Worm (Caenorhabditis elegans) whole organism, L2 larva: Measurements from ENCODE around the gene sahd-1.

Experiments used
- C34F6.9 ChIP-seq: fragments of 150-350 bp; optimal IDR thresholded peaks from 2 replicates; lab custom pipeline; 2014; ENCODE audit warnings: missing biosample characterization, missing genetic modification characterization
- F13H6.1 ChIP-seq: sonication (generic microtip); optimal IDR thresholded peaks from 2 replicates; lab custom pipeline; 2016; ENCODE audit warnings: missing genetic modification characterization, missing compliant biosample characterization
- Y55F3AM.14 ChIP-seq: fragments of 200-800 bp; sonication (Bioruptor generic); optimal IDR thresholded peaks from 2 replicates; lab custom pipeline; 2018; ENCODE audit warnings: mild to moderate bottlenecking, missing genetic modification characterization, missing compliant biosample characterization
- ZK546.5 ChIP-seq: sonication (generic microtip); optimal IDR thresholded peaks from 2 replicates; lab custom pipeline; 2017; ENCODE audit warnings: missing biosample characterization, missing genetic modification characterization
- alr-1 ChIP-seq: fragments of 150-350 bp; optimal IDR thresholded peaks from 2 replicates; lab custom pipeline; 2014; ENCODE audit warnings: missing biosample characterization, missing genetic modification characterization
- aly-2 ChIP-seq: fragments of 150-350 bp; optimal IDR thresholded peaks from 2 replicates; lab custom pipeline; 2014; ENCODE audit warnings: missing biosample characterization, missing genetic modification characterization
- ama-1 ChIP-seq: fragments of 150-350 bp; optimal IDR thresholded peaks from 2 replicates; lab custom pipeline; 2018; ENCODE audit warnings: inconsistent platforms
- blmp-1 ChIP-seq: sonication (generic microtip); optimal IDR thresholded peaks from 2 replicates; lab custom pipeline; 2017; ENCODE audit warnings: missing genetic modification characterization, mild to moderate bottlenecking, missing compliant biosample characterization, antibody characterized with exemption, moderate library complexity; ENCODE audit not compliant: insufficient read depth
- ceh-16 ChIP-seq: fragments of 150-350 bp; optimal IDR thresholded peaks from 2 replicates; lab custom pipeline; 2014; ENCODE audit warnings: missing biosample characterization, missing genetic modification characterization
- ceh-82 ChIP-seq: fragments of 150-350 bp; optimal IDR thresholded peaks from 2 replicates; lab custom pipeline; 2014; ENCODE audit warnings: missing biosample characterization, missing genetic modification characterization
- crh-2 ChIP-seq: sonication (generic microtip); optimal IDR thresholded peaks from 2 replicates; lab custom pipeline; 2017; ENCODE audit warnings: missing biosample characterization, missing genetic modification characterization
- dmd-4 ChIP-seq: sonication (generic microtip); optimal IDR thresholded peaks from 2 replicates; lab custom pipeline; 2017; ENCODE audit warnings: missing biosample characterization, missing genetic modification characterization
- egl-27 ChIP-seq: sonication (generic microtip); optimal IDR thresholded peaks from 3 replicates; lab custom pipeline; 2017; ENCODE audit warnings: missing biosample characterization, missing genetic modification reagents, missing genetic modification characterization
- fos-1 ChIP-seq: fragments of 150-350 bp; optimal IDR thresholded peaks from 2 replicates; lab custom pipeline; 2014; ENCODE audit warnings: missing biosample characterization, missing genetic modification characterization
- gmeb-1 ChIP-seq: fragments of 150-350 bp; optimal IDR thresholded peaks from 2 replicates; lab custom pipeline; 2014; ENCODE audit warnings: missing biosample characterization, missing genetic modification characterization
- lin-13 ChIP-seq: fragments of 150-350 bp; optimal IDR thresholded peaks from 2 replicates; lab custom pipeline; 2014; ENCODE audit warnings: missing biosample characterization, missing genetic modification reagents, missing genetic modification characterization
- lsy-2 ChIP-seq, 2 experiments: fragments of 150-350 bp in 1 of 2; sonication (generic microtip) in 1 of 2; optimal IDR thresholded peaks; 2 replicates each; lab custom pipeline; 2014 to 2017; ENCODE audit warnings: missing biosample characterization in 2 of 2, missing genetic modification characterization in 2 of 2
- mab-5 ChIP-seq: fragments of 150-350 bp; optimal IDR thresholded peaks from 2 replicates; lab custom pipeline; 2014; ENCODE audit warnings: missing biosample characterization, missing genetic modification characterization
- mbf-1 ChIP-seq: sonication (generic microtip); optimal IDR thresholded peaks from 2 replicates; lab custom pipeline; 2017; ENCODE audit warnings: missing biosample characterization, missing genetic modification characterization
- nhr-11 ChIP-seq: fragments of 150-350 bp; optimal IDR thresholded peaks from 2 replicates; lab custom pipeline; 2014; ENCODE audit warnings: missing biosample characterization, missing genetic modification characterization
- nhr-12 ChIP-seq: fragments of 150-350 bp; optimal IDR thresholded peaks from 2 replicates; lab custom pipeline; 2014; ENCODE audit warnings: missing biosample characterization, missing genetic modification characterization
- nhr-129 ChIP-seq: fragments of 150-350 bp; optimal IDR thresholded peaks from 2 replicates; lab custom pipeline; 2014; ENCODE audit warnings: missing biosample characterization, missing genetic modification characterization
- nhr-21 ChIP-seq: fragments of 150-350 bp; optimal IDR thresholded peaks from 2 replicates; lab custom pipeline; 2014; ENCODE audit warnings: missing biosample characterization, missing genetic modification characterization
- nhr-23 ChIP-seq: fragments of 150-350 bp; optimal IDR thresholded peaks from 2 replicates; lab custom pipeline; 2014; ENCODE audit warnings: missing biosample characterization, missing genetic modification reagents, missing genetic modification characterization
- nhr-237 ChIP-seq: fragments of 150-350 bp; optimal IDR thresholded peaks from 2 replicates; lab custom pipeline; 2014; ENCODE audit warnings: missing biosample characterization, missing genetic modification characterization
- nhr-25 ChIP-seq: fragments of 150-350 bp; sonication (generic microtip); optimal IDR thresholded peaks from 3 replicates; lab custom pipeline; 2014; ENCODE audit warnings: missing biosample characterization, missing genetic modification characterization
- nhr-6 ChIP-seq: fragments of 150-350 bp; optimal IDR thresholded peaks from 2 replicates; lab custom pipeline; 2014; ENCODE audit warnings: missing biosample characterization, missing genetic modification characterization
- nhr-77 ChIP-seq: fragments of 150-350 bp; optimal IDR thresholded peaks from 2 replicates; lab custom pipeline; 2014; ENCODE audit warnings: missing biosample characterization, missing genetic modification characterization
- peb-1 ChIP-seq: fragments of 150-350 bp; optimal IDR thresholded peaks from 2 replicates; lab custom pipeline; 2014; ENCODE audit warnings: missing biosample characterization, missing genetic modification characterization
- sem-4 ChIP-seq: fragments of 150-350 bp; optimal IDR thresholded peaks from 2 replicates; lab custom pipeline; 2014; ENCODE audit warnings: missing biosample characterization, missing genetic modification reagents, missing genetic modification characterization
- sma-3 ChIP-seq: sonication (generic microtip); optimal IDR thresholded peaks from 2 replicates; lab custom pipeline; 2016; ENCODE audit warnings: missing genetic modification reagents, missing genetic modification characterization, missing compliant biosample characterization
- sma-9 ChIP-seq, 2 experiments: fragments of 150-350 bp in 1 of 2; sonication (generic microtip) in 1 of 2; optimal IDR thresholded peaks; 2 replicates each; lab custom pipeline; 2014 to 2016; ENCODE audit warnings: missing genetic modification characterization in 2 of 2, mild to moderate bottlenecking in 1 of 2, missing biosample characterization in 1 of 2, missing compliant biosample characterization in 1 of 2, missing genetic modification reagents in 1 of 2, moderate library complexity in 1 of 2
- snpc-4 ChIP-seq: fragments of 150-350 bp; optimal IDR thresholded peaks from 2 replicates; lab custom pipeline; 2014; ENCODE audit warnings: missing biosample characterization, missing genetic modification characterization
- unc-39 ChIP-seq: fragments of 150-350 bp; optimal IDR thresholded peaks from 2 replicates; lab custom pipeline; 2014; ENCODE audit warnings: missing biosample characterization, missing genetic modification characterization
- unc-55 ChIP-seq: fragments of 150-350 bp; sonication (generic microtip); optimal IDR thresholded peaks from 3 replicates; lab custom pipeline; 2014; ENCODE audit warnings: missing biosample characterization, missing genetic modification reagents, missing genetic modification characterization
- ztf-1 ChIP-seq: fragments of 200-800 bp; sonication (Bioruptor generic); conservative IDR thresholded peaks from 2 replicates; pipeline ENCODE4 v1.3.6; 2022; ENCODE audit warnings: missing genetic modification characterization, missing compliant biosample characterization
- ztf-4 ChIP-seq: fragments of 150-350 bp; optimal IDR thresholded peaks from 2 replicates; lab custom pipeline; 2014; ENCODE audit warnings: missing biosample characterization, missing genetic modification characterization

The sahd-1 gene

ce11 chrII:5554317-5554716, 39.6 kb upstream of the sahd-1 start, which contains the start of gene ins-12:
Gene ins-12 (plus strand): TSS chrII:5554617.
- TF ChIP-seq F13H6.1 (tag; lab: Kevin White, UChicago): no peak
- TF ChIP-seq nhr-129 (tag; lab: Kevin White, UChicago): no peak
- TF ChIP-seq blmp-1 (tag; lab: Kevin White, UChicago): no peak
- TF ChIP-seq sma-3 (GFP tag; lab: Kevin White, UChicago): no peak
- TF ChIP-seq C34F6.9: no peak
- no peak for TF ChIP-seq unc-39 (tag; lab: Kevin White, UChicago)
- no peak for TF ChIP-seq dmd-4 (tag; lab: Kevin White, UChicago)
- no peak for TF ChIP-seq ztf-1
- TF ChIP-seq gmeb-1 (tag; lab: Kevin White, UChicago): no peak
- no peak for TF ChIP-seq peb-1
- TF ChIP-seq, all 48 proteins: peak for 0

DNA sequence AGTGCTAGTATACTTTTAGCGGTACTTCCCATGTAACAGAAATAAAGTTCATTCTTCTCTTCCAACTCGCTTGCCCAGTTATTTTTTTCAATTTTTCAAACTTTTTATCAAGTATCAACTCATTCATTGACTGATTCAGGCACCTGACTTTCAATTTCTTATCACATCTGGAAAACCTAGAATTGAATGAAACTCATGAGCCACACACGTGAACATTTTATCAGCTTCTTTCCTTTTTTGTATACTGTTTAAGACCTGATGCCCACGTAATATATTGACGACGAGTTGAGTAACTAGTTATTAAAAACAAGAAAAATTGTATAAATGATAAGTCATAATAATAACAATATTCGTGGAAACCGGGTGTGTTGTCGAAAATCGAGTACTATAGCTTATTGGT, 38.8 kb upstream of the sahd-1 start:
- TF ChIP-seq sma-9 (GFP tag; optimal IDR thresholded peaks at IDR 0.05; lab: Kevin White, UChicago) (peak; percentile 59), sma-9 (tag; optimal IDR thresholded peaks at IDR 0.05; lab: Kevin White, UChicago) (no peak), ceh-82 (tag; lab: Kevin White, UChicago) (no peak), aly-2 (tag; lab: Kevin White, UChicago) (no peak), C34F6.9 (no peak), egl-27 (tag; lab: Kevin White, UChicago) (no peak), Y55F3AM.14 (no peak), unc-55 (no peak), crh-2 (tag; lab: Kevin White, UChicago) (peak; percentile 19), fos-1 (tag; lab: Kevin White, UChicago) (peak; percentile 64), ama-1 (lab: Kevin White, UChicago) (no peak), mab-5 (tag; lab: Kevin White, UChicago) (no peak), sem-4 (tag; lab: Kevin White, UChicago) (no peak), ZK546.5 (tag; lab: Kevin White, UChicago) (no peak), mbf-1 (tag; lab: Kevin White, UChicago) (no peak), nhr-237 (tag; lab: Kevin White, UChicago) (no peak), ceh-16 (tag; lab: Kevin White, UChicago) (no peak), alr-1 (tag; lab: Kevin White, UChicago) (no peak), nhr-6 (no peak), lin-13 (no peak), unc-39 (tag; lab: Kevin White, UChicago) (no peak), peb-1 (no peak), nhr-77 (tag; lab: Kevin White, UChicago) (no peak), ztf-4 (tag; lab: Kevin White, UChicago) (no peak)

- no peak for TF ChIP-seq snpc-4 (tag; lab: Kevin White, UChicago)
- TF ChIP-seq mbf-1 (tag; lab: Kevin White, UChicago): no peak
- no peak for TF ChIP-seq F13H6.1 (tag; lab: Kevin White, UChicago)
- no peak for TF ChIP-seq dmd-4 (tag; lab: Kevin White, UChicago)
- TF ChIP-seq C34F6.9: no peak
- TF ChIP-seq nhr-21: no peak
- TF ChIP-seq nhr-6: no peak
- TF ChIP-seq nhr-12: no peak
- no peak for TF ChIP-seq unc-39 (tag; lab: Kevin White, UChicago)
- no peak for TF ChIP-seq nhr-25
- TF ChIP-seq sma-3 (GFP tag; lab: Kevin White, UChicago): no peak
These were observed 36.8 kb upstream of the sahd-1 start, which contains the start of gene C17C3.5 for ce11 chrII:5551517-5551916. Gene C17C3.5 (plus strand): TSS chrII:5551817.

DNA sequence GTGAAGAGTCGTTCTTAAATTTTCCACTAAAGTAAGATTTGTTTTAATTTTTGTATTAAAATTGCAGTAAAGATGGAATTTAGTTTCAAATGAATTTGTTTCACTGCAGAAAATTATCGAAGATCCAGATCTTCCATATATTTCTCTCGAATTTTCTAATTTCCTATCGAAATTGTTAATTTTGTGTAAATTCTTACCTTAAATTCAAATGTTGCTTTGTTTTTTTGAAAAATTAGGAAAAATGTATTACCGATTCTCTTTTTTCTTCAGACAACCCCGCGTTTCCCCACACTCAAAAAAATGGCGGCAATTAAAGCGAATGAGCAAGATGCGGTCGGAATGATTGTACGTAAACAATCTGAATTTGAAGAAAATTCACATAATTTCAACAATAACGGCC, 35.0 kb upstream of the sahd-1 start, which contains the start of gene C17C3.6:
Gene C17C3.6, plus strand, starts transcription at position 301 of the 400 bp plus-strand sequence.
- TF ChIP-seq lsy-2 (tag; optimal IDR thresholded peaks at IDR 0.05; lab: Kevin White, UChicago): no peak
- TF ChIP-seq Y55F3AM.14: no peak
- TF ChIP-seq blmp-1 (tag; lab: Kevin White, UChicago): no peak
- no peak for TF ChIP-seq nhr-11 (tag; lab: Kevin White, UChicago)
- TF ChIP-seq ztf-4 (tag; lab: Kevin White, UChicago): no peak
- no peak for TF ChIP-seq alr-1 (tag; lab: Kevin White, UChicago)
- no peak for TF ChIP-seq nhr-6
- no peak for TF ChIP-seq nhr-23 (tag; lab: Kevin White, UChicago)
- TF ChIP-seq, all 48 proteins: peak for 0
